Fruit fly (Drosophila melanogaster) whole organism, pupa: ENCODE data around the gene AOX2.

Source experiments
- CG13204 ChIP-seq: fragments of 200-800 bp; sonication (Bioruptor generic); optimal IDR thresholded peaks from 2 replicates; lab custom pipeline; 2018; ENCODE audit warnings: missing biosample characterization, mild to moderate bottlenecking, missing genetic modification characterization, moderate library complexity
- CG14655 ChIP-seq: fragments of 200-800 bp; sonication (Bioruptor generic); optimal IDR thresholded peaks from 3 replicates; lab custom pipeline; 2017; ENCODE audit warnings: mild to moderate bottlenecking, missing biosample characterization, missing genetic modification reagents, missing genetic modification characterization
- CG32121 ChIP-seq: fragments of 200-800 bp; sonication (Bioruptor generic); IDR thresholded peaks from 2 replicates; pipeline ENCODE4 v1.3.6; 2022; ENCODE audit warnings: missing biosample characterization, missing genetic modification characterization
- CG4496 ChIP-seq: fragments of 200-800 bp; sonication (Bioruptor generic); IDR thresholded peaks from 3 replicates; pipeline ENCODE4 v1.3.6; 2022; ENCODE audit warnings: missing biosample characterization, missing genetic modification characterization
- CG8159 ChIP-seq: fragments of 200-800 bp; sonication (Bioruptor generic); optimal IDR thresholded peaks from 3 replicates; lab custom pipeline; 2018; ENCODE audit warnings: missing biosample characterization, mild to moderate bottlenecking, missing genetic modification characterization, moderate library complexity
- CG9948 ChIP-seq: fragments of 200-800 bp; sonication (Bioruptor generic); optimal IDR thresholded peaks from 2 replicates; lab custom pipeline; 2018; ENCODE audit warnings: missing biosample characterization, mild to moderate bottlenecking, missing genetic modification characterization, moderate library complexity
- Ets98B ChIP-seq: fragments of 200-800 bp; sonication (Bioruptor generic); IDR thresholded peaks from 2 replicates; pipeline ENCODE4 v1.3.6; 2022; ENCODE audit warnings: missing biosample characterization, missing genetic modification characterization
- Pif1B ChIP-seq: fragments of 200-800 bp; sonication (Bioruptor generic); optimal IDR thresholded peaks from 3 replicates; lab custom pipeline; 2016; ENCODE audit warnings: missing biosample characterization, missing genetic modification characterization
- Snoo ChIP-seq: fragments of 200-800 bp; sonication (Bioruptor generic); optimal IDR thresholded peaks from 3 replicates; lab custom pipeline; 2017; ENCODE audit warnings: missing biosample characterization, mild to moderate bottlenecking, missing genetic modification characterization, inconsistent platforms
- fd96Ca ChIP-seq: fragments of 200-800 bp; sonication (Bioruptor generic); IDR thresholded peaks from 3 replicates; pipeline ENCODE4 v1.3.6; 2022; ENCODE audit warnings: missing biosample characterization, missing genetic modification characterization
- gl ChIP-seq: fragments of 200-800 bp; sonication (Bioruptor generic); optimal IDR thresholded peaks from 2 replicates; lab custom pipeline; 2018; ENCODE audit warnings: missing biosample characterization, mild to moderate bottlenecking, missing genetic modification characterization
- rn ChIP-seq: fragments of 200-800 bp; sonication (Bioruptor generic); IDR thresholded peaks from 2 replicates; pipeline ENCODE4 v1.3.6; 2022; ENCODE audit warnings: missing biosample characterization, missing genetic modification characterization

- TF ChIP-seq CG14655 (no peak), CG9948 (tag; lab: Kevin White, UChicago) (peak; percentile 34), CG8159 (tag; lab: Kevin White, UChicago) (peak; percentile 52), Pif1B (no peak), CG32121 (GFP tag; lab: Robert Waterston, UW) (no peak), CG13204 (no peak), Ets98B (GFP tag; lab: Robert Waterston, UW) (no peak), gl (tag; lab: Kevin White, UChicago) (no peak), Snoo (tag; lab: Kevin White, UChicago) (peak; percentile 4), rn (GFP tag; lab: Robert Waterston, UW) (no peak), CG4496 (GFP tag; lab: Robert Waterston, UW) (no peak), fd96Ca (GFP tag; lab: Robert Waterston, UW) (no peak)
These were observed 12.5 kb upstream of the AOX2 start for dm6 chr3R:15554733-15555132.
